Worm (Caenorhabditis elegans) whole organism, L4 larva: ENCODE data around the gene F37C4.6.

ENCODE experiments used
- F26F4.8 ChIP-seq: fragments of 200-800 bp; sonication (Bioruptor generic); conservative IDR thresholded peaks from 2 replicates; pipeline ENCODE4 v1.3.6; 2022; ENCODE audit warnings: missing genetic modification characterization, missing compliant biosample characterization
- F49E8.2 ChIP-seq: sonication (generic microtip); optimal IDR thresholded peaks from 2 replicates; lab custom pipeline; 2016; ENCODE audit warnings: missing compliant biosample characterization, mild to moderate bottlenecking, missing genetic modification characterization, borderline replicate concordance
- T20F7.1 ChIP-seq: fragments of 200-800 bp; sonication (Bioruptor generic); optimal IDR thresholded peaks from 2 replicates; lab custom pipeline; 2018; ENCODE audit warnings: mild to moderate bottlenecking, missing genetic modification characterization, missing compliant biosample characterization
- Y48G9A.11 ChIP-seq: fragments of 200-800 bp; sonication (Bioruptor generic); IDR thresholded peaks from 2 replicates; pipeline ENCODE4 v1.3.6; 2022; ENCODE audit warnings: missing genetic modification reagents, missing genetic modification characterization, missing compliant biosample characterization
- ctbp-1 ChIP-seq: fragments of 200-800 bp; sonication (Bioruptor generic); IDR thresholded peaks from 2 replicates; pipeline ENCODE4 v1.3.6; 2022; ENCODE audit warnings: missing genetic modification reagents, missing genetic modification characterization, missing compliant biosample characterization
- daf-12 ChIP-seq: fragments of 150-350 bp; optimal IDR thresholded peaks from 2 replicates; lab custom pipeline; 2014; ENCODE audit warnings: missing biosample characterization, missing genetic modification reagents, missing genetic modification characterization
- dmd-8 ChIP-seq: fragments of 200-800 bp; sonication (Bioruptor generic); IDR thresholded peaks from 2 replicates; pipeline ENCODE4 v1.3.6; 2022; ENCODE audit warnings: missing genetic modification characterization, missing compliant biosample characterization
- dmd-9 ChIP-seq: fragments of 200-800 bp; sonication (Bioruptor generic); IDR thresholded peaks from 2 replicates; pipeline ENCODE4 v1.3.6; 2022; ENCODE audit warnings: missing genetic modification reagents, missing genetic modification characterization, missing compliant biosample characterization
- duxl-1 ChIP-seq: sonication (generic microtip); optimal IDR thresholded peaks from 2 replicates; lab custom pipeline; 2016; ENCODE audit warnings: mild to moderate bottlenecking, missing genetic modification characterization, moderate library complexity, missing compliant biosample characterization; ENCODE audit not compliant: poor library complexity
- fos-1 ChIP-seq: fragments of 150-350 bp; optimal IDR thresholded peaks from 2 replicates; lab custom pipeline; 2014; ENCODE audit warnings: missing biosample characterization, missing genetic modification characterization
- gei-8 ChIP-seq: fragments of 200-800 bp; sonication (Bioruptor generic); optimal IDR thresholded peaks from 2 replicates; lab custom pipeline; 2018; ENCODE audit warnings: mild to moderate bottlenecking, missing genetic modification characterization, missing compliant biosample characterization
- lin-13 ChIP-seq: fragments of 150-350 bp; optimal IDR thresholded peaks from 2 replicates; lab custom pipeline; 2014; ENCODE audit warnings: missing biosample characterization, missing genetic modification reagents, missing genetic modification characterization
- lin-15B ChIP-seq: fragments of 150-350 bp; sonication (generic microtip); optimal IDR thresholded peaks from 3 replicates; lab custom pipeline; 2014; ENCODE audit warnings: missing biosample characterization, missing genetic modification characterization
- lin-38 ChIP-seq: fragments of 200-800 bp; sonication (Bioruptor generic); IDR thresholded peaks from 2 replicates; pipeline ENCODE4 v1.3.6; 2022; ENCODE audit warnings: missing genetic modification reagents, missing genetic modification characterization, missing compliant biosample characterization
- madf-9 ChIP-seq: fragments of 200-800 bp; sonication (Bioruptor generic); conservative IDR thresholded peaks from 2 replicates; pipeline ENCODE4 v1.3.6; 2022; ENCODE audit warnings: missing genetic modification reagents, missing genetic modification characterization, missing compliant biosample characterization
- mes-2 ChIP-seq: sonication (generic microtip); optimal IDR thresholded peaks from 2 replicates; lab custom pipeline; 2016; ENCODE audit warnings: missing genotype, mild to moderate bottlenecking, missing genetic modification characterization, missing compliant biosample characterization; ENCODE audit not compliant: poor library complexity, severe bottlenecking
- mxl-3 ChIP-seq: fragments of 200-800 bp; sonication (Bioruptor generic); optimal IDR thresholded peaks from 2 replicates; lab custom pipeline; 2018; ENCODE audit warnings: mild to moderate bottlenecking, missing genetic modification characterization, missing compliant biosample characterization
- nhr-10 ChIP-seq: fragments of 150-350 bp; optimal IDR thresholded peaks from 2 replicates; lab custom pipeline; 2014; ENCODE audit warnings: missing biosample characterization, missing genetic modification characterization
- nhr-102 ChIP-seq: sonication (generic microtip); optimal IDR thresholded peaks from 2 replicates; lab custom pipeline; 2016; ENCODE audit warnings: mild to moderate bottlenecking, missing genetic modification characterization, moderate library complexity, missing compliant biosample characterization
- nhr-11 ChIP-seq: fragments of 150-350 bp; optimal IDR thresholded peaks from 2 replicates; lab custom pipeline; 2014; ENCODE audit warnings: missing biosample characterization, missing genetic modification characterization
- nhr-111 ChIP-seq: fragments of 200-800 bp; sonication (Bioruptor generic); optimal IDR thresholded peaks from 2 replicates; lab custom pipeline; 2018; ENCODE audit warnings: mild to moderate bottlenecking, missing genetic modification characterization, missing compliant biosample characterization
- nhr-237 ChIP-seq: sonication (generic microtip); optimal IDR thresholded peaks from 2 replicates; lab custom pipeline; 2017; ENCODE audit warnings: missing biosample characterization, missing genetic modification characterization
- nhr-28 ChIP-seq: fragments of 150-350 bp; optimal IDR thresholded peaks from 2 replicates; lab custom pipeline; 2014; ENCODE audit warnings: missing biosample characterization, missing genetic modification characterization
- nhr-42 ChIP-seq: fragments of 200-800 bp; sonication (Bioruptor generic); IDR thresholded peaks from 2 replicates; pipeline ENCODE4 v1.3.6; 2022; ENCODE audit warnings: missing genetic modification characterization, missing compliant biosample characterization
- nhr-48 ChIP-seq: sonication (generic microtip); optimal IDR thresholded peaks from 2 replicates; lab custom pipeline; 2016; ENCODE audit warnings: mild to moderate bottlenecking, missing genetic modification characterization, missing compliant biosample characterization
- nhr-77 ChIP-seq: fragments of 150-350 bp; optimal IDR thresholded peaks from 2 replicates; lab custom pipeline; 2014; ENCODE audit warnings: missing biosample characterization, missing genetic modification characterization
- pqm-1 ChIP-seq: sonication (generic microtip); optimal IDR thresholded peaks from 2 replicates; lab custom pipeline; 2017; ENCODE audit warnings: missing biosample characterization, missing genetic modification characterization
- saeg-2 ChIP-seq: fragments of 200-800 bp; sonication (Bioruptor generic); IDR thresholded peaks from 2 replicates; pipeline ENCODE4 v1.3.6; 2022; ENCODE audit warnings: missing genetic modification reagents, missing genetic modification characterization, missing compliant biosample characterization
- set-16 ChIP-seq: fragments of 200-800 bp; sonication (Bioruptor generic); IDR thresholded peaks from 2 replicates; pipeline ENCODE4 v1.3.6; 2022; ENCODE audit warnings: missing genetic modification reagents, missing genetic modification characterization, missing compliant biosample characterization
- skn-1 ChIP-seq: fragments of 150-350 bp; optimal IDR thresholded peaks from 2 replicates; lab custom pipeline; 2014; ENCODE audit warnings: missing biosample characterization, missing genetic modification characterization
- tag-97 ChIP-seq: fragments of 200-800 bp; sonication (Bioruptor generic); IDR thresholded peaks from 2 replicates; pipeline ENCODE4 v1.3.6; 2022; ENCODE audit warnings: missing genetic modification characterization, missing compliant biosample characterization
- unc-130 ChIP-seq: sonication (generic microtip); optimal IDR thresholded peaks from 2 replicates; lab custom pipeline; 2016; ENCODE audit warnings: missing genetic modification reagents, missing genetic modification characterization, missing compliant biosample characterization
- unc-62 ChIP-seq, 3 experiments: fragments of 150-350 bp in 1 of 3; sonication (generic microtip); optimal IDR thresholded peaks in 2 of 3; peaks in 1 of 3; 1 replicate in 1 of 3; 2 replicates in 2 of 3; lab custom pipeline; 2014 to 2017; ENCODE audit warnings: missing biosample characterization in 3 of 3, missing genetic modification characterization in 3 of 3, missing genetic modification reagents in 3 of 3, missing genotype in 1 of 3
- zip-11 ChIP-seq: fragments of 200-800 bp; sonication (Bioruptor generic); IDR thresholded peaks from 2 replicates; pipeline ENCODE4 v1.3.6; 2022; ENCODE audit warnings: missing genetic modification characterization, missing compliant biosample characterization

The F37C4.6 gene

ce11 chrIV:3899719-3900554 lies 21.8 kb upstream of the F37C4.6 start, which contains the start of gene srz-62 (continued):
- TF ChIP-seq mxl-3 (GFP tag; lab: Kevin White, UChicago) (peak; percentile 13), nhr-10 (tag; lab: Kevin White, UChicago) (no peak), F49E8.2 (no peak)
- TF ChIP-seq, all 104 proteins: peak for 21

- no peak for TF ChIP-seq fos-1 (tag; lab: Kevin White, UChicago)
These were observed 16.6 kb upstream of the F37C4.6 start, which contains the start of gene dct-8 for ce11 chrIV:3894770-3895169. dct-8 (plus strand) TSS chrIV:3895070.

- TF ChIP-seq unc-62 (GFP tag; optimal IDR thresholded peaks at IDR 0.05 in 1 of 2; lab: Kevin White, UChicago) (peak in 1 of 2 experiments; percentile 74), unc-62 (tag; optimal IDR thresholded peaks at IDR 0.05; lab: Kevin White, UChicago) (no peak), mes-2 (tag; lab: Kevin White, UChicago) (no peak), lin-38 (GFP tag; lab: Robert Waterston, UW) (no peak)
These were observed 15.9 kb upstream of the F37C4.6 start, which contains the start of gene F56D6.8 for ce11 chrIV:3894004-3894480. F56D6.8 (minus strand) TSS chrIV:3894430.

DNA sequence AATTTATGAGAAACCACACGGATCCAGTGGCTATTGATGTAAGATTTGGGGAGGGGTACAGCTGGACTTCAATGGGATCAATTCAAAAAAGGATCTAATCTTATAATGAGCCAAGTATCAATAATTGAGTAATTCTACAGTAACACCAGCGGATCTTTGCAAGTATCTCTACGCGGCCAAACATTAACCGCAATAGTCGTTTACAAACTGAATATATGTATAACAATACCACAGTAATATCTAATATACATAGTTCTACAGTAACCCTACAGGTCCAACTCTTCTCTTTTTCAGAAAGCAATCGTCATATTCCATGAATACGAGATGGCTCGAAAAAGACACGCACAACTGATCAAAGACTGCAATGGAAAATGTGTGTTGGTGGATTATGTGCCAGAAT lies 13.9 kb upstream of the F37C4.6 start, which contains the start of gene F56D6.9:
Gene F56D6.9, plus strand, starts transcription at position 301 of the 400 bp plus-strand sequence.
- TF ChIP-seq nhr-48 (tag; lab: Kevin White, UChicago), result no peak
- TF ChIP-seq dmd-8 (GFP tag; lab: Robert Waterston, UW), result no peak
- no peak for TF ChIP-seq nhr-11 (tag; lab: Kevin White, UChicago)

DNA sequence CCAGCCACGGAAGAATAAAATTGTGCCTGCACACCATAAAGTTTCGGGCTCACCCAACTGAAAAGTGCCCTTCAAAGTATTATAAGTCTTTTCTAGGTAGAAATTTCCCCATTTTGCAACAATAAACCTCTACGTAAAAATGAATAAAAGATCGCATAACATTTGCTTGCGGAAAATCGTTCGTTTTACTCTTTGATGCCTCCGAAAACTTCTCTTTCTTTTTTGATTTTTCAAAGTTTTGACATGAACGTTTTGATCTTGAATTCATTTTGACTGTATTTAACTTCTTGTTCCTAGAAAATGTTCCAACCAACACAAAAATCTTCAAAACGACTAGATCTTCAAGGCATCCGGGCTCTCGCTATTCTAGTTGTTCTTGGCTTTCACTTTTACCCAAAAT lies 10.8 kb upstream of the F37C4.6 start, which contains the start of gene oac-21:
Gene oac-21, plus strand, starts transcription at position 301 of the 400 bp plus-strand sequence.
- TF ChIP-seq T20F7.1 (GFP tag; lab: Kevin White, UChicago) (no peak), dmd-8 (GFP tag; lab: Robert Waterston, UW) (no peak), daf-12 (tag; lab: Kevin White, UChicago) (no peak), F49E8.2 (no peak), nhr-102 (no peak), skn-1 (tag; lab: Kevin White, UChicago) (no peak), ctbp-1 (no peak), zip-11 (GFP tag; lab: Robert Waterston, UW) (no peak), nhr-28 (no peak), nhr-10 (tag; lab: Kevin White, UChicago) (no peak), nhr-111 (no peak), pqm-1 (tag; lab: Kevin White, UChicago) (no peak), duxl-1 (tag; lab: Kevin White, UChicago) (no peak)

DNA sequence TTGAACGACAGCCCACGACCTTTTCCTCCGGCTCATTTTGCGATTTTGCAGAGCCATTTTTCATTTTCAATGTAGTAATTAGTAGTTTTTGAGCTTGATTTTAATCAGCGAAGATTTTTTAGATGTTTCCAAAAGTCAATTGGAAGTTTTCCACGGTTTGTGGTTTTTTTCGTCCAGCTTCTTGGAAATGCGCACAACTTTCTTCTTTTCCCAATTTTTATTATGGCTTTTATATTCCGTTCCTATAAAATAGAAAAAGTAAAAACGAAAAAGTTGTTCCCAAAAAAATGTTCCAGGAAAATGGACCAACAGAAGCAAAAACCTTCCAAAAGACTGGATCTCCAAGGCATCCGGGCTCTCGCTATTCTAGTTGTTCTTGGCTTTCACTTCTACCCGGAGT lies 7.2 kb upstream of the F37C4.6 start, which contains the start of gene oac-22:
Gene oac-22, plus strand, starts transcription at position 301 of the 400 bp plus-strand sequence.
- TF ChIP-seq unc-130 (GFP tag; lab: Kevin White, UChicago) (no peak), nhr-77 (tag; lab: Kevin White, UChicago) (no peak), lin-13 (GFP tag; lab: Kevin White, UChicago) (no peak), set-16 (GFP tag; lab: Robert Waterston, UW) (no peak), tag-97 (no peak), madf-9 (no peak), Y48G9A.11 (GFP tag; lab: Robert Waterston, UW) (no peak), dmd-9 (GFP tag; lab: Robert Waterston, UW) (no peak), lin-15B (no peak), saeg-2 (GFP tag; lab: Robert Waterston, UW) (no peak), F26F4.8 (GFP tag; lab: Robert Waterston, UW) (no peak), gei-8 (GFP tag; lab: Kevin White, UChicago) (no peak), nhr-42 (GFP tag; lab: Robert Waterston, UW) (no peak), nhr-237 (no peak)
